Worm (Caenorhabditis elegans): ENCODE results near the gene str-48.

DNA sequence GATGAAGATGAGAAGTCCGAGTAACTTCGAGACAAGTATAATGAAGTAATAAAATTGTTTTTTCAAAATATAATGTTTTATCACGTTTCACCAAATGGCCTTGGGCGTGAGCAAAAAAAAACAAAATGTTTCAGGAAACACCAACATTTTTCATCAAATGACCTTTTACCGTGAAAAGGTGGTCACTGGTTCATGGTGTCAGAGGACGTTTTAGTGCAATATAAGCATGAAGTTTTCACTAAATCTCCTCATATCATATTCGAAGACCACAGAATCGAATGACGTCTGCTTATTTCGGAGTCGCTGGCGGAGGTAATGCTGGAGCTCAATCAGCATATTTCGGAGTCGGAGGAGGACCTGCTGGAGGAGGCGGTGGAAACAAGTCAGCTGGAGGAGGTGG is 10.5 kb upstream of the str-48 start, which contains the start of the genes ZC477.7 and ssq-3:
- TF ChIP-seq dve-1 (tag; optimal IDR thresholded peaks at IDR 0.05), result no peak
- no peak for TF ChIP-seq tbx-2 (tag; optimal IDR thresholded peaks at IDR 0.05)
- TF ChIP-seq ets-4 (tag; optimal IDR thresholded peaks at IDR 0.05), result no peak
- TF ChIP-seq hlh-30 (tag; optimal IDR thresholded peaks at IDR 0.05; ENCODE audit: insufficient read depth), result no peak
- no peak for TF ChIP-seq ceh-14 (tag; optimal IDR thresholded peaks at IDR 0.05)
- TF ChIP-seq ama-1 (optimal IDR thresholded peaks at IDR 0.05), result no peak
- TF ChIP-seq fkh-10 (GFP tag; optimal IDR thresholded peaks at IDR 0.05), result no peak
- TF ChIP-seq tbx-7 (tag; optimal IDR thresholded peaks at IDR 0.05), result no peak
